Fruit fly (Drosophila melanogaster): ENCODE results near the gene Orct.

The Orct gene

DNA sequence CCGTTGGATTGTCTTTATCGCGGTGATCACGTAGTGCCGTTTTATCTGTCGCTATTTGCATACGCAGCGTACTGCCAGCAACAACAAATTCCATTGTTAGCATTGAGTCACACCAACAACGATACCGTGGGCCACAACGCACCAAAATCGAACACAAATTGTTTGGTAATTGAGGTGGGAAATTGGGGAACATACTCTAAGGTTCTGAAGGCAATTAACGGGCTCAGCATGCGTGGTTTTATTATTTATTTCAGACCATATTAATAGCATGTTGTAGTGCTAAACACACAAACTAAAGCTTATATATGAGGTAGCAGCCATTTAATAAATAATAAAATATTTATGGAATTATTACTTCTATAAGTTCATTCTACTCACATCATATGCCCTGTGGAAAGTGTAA, 22.5 kb downstream of the Orct start (continued):
- TF ChIP-seq Hr39 (GFP tag; optimal IDR thresholded peaks at IDR 0.05): peak; percentile 39
- peak; percentile 14 for TF ChIP-seq CG4318 (GFP tag; optimal IDR thresholded peaks at IDR 0.05)
- peak; percentile 54 for TF ChIP-seq Met (GFP tag; optimal IDR thresholded peaks at IDR 0.05)
- TF ChIP-seq vri (GFP tag; optimal IDR thresholded peaks at IDR 0.05): peak; percentile 34
- peak; percentile 40 for TF ChIP-seq CG10669 (GFP tag; optimal IDR thresholded peaks at IDR 0.05)
- peak; percentile 34 for TF ChIP-seq Sox14 (GFP tag; optimal IDR thresholded peaks at IDR 0.05)
- peak; percentile 11 for TF ChIP-seq CG8632 (GFP tag; optimal IDR thresholded peaks at IDR 0.05)
- peak; percentile 39 for TF ChIP-seq CG3919 (GFP tag; optimal IDR thresholded peaks at IDR 0.05)
- TF ChIP-seq Hr4 (GFP tag; optimal IDR thresholded peaks at IDR 0.05): peak; percentile 14
- peak; percentile 45 for TF ChIP-seq achi (GFP tag; optimal IDR thresholded peaks at IDR 0.05)
- peak; percentile 75 for TF ChIP-seq Sox102F (GFP tag; optimal IDR thresholded peaks at IDR 0.05)
- TF ChIP-seq spab (GFP tag; optimal IDR thresholded peaks at IDR 0.05): no peak
- TF ChIP-seq ss (GFP tag; optimal IDR thresholded peaks at IDR 0.05): peak in 1 of 2 experiments; percentile 31
- peak; percentile 43 for TF ChIP-seq cyc (GFP tag; optimal IDR thresholded peaks at IDR 0.05)
- peak; percentile 30 for TF ChIP-seq CG34406 (GFP tag; optimal IDR thresholded peaks at IDR 0.05)
- TF ChIP-seq fkh (GFP tag; optimal IDR thresholded peaks at IDR 0.05): peak; percentile 84
- peak; percentile 31 for TF ChIP-seq CG6808 (GFP tag; optimal IDR thresholded peaks at IDR 0.05)
- no peak for TF ChIP-seq Eip75B (GFP tag; optimal IDR thresholded peaks at IDR 0.05)
- TF ChIP-seq Eip78C (GFP tag): peak; percentile 84

DNA sequence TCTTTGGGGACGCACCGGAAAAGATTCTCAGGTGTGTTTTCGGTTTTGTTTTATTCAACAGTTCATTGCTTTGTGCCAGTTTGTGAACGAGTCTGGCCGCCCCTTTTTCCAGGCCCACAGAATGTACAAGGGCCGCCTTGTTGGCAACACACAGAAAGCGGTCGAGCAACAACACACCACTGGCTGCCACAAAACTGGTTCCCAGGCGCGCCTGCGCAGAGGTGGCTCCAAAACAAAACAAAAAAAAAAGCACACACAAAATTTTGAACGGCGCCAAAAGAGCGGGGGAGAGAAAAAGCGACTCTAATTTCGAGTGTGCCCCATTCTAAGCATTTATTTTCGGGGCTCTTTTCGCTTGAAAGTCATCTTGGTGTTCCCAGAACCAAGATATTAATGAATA, 23.1 kb downstream of the Orct start:
- TF ChIP-seq CG6276 (GFP tag; optimal IDR thresholded peaks at IDR 0.05) (no peak), CG34406 (GFP tag; optimal IDR thresholded peaks at IDR 0.05) (no peak), CG11902 (GFP tag; optimal IDR thresholded peaks at IDR 0.05) (no peak)

DNA sequence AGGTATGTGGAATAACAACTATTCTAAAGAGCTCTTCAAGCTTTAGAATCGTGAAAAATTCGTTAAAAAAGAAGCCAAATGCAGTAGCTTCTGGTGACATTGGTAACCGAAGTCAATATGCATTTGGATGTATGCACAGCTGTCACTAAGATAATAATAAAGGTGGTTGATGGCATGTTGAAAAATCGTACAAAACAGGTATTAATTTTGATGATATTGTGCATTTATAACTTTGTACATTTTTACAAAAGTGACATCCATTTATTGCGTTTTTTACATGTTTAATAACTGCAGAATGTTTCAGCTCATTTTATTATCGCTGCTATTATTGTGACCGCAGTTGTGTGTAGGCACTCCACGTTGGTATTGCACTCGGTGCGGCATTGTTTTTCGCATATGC, 25.5 kb downstream of the Orct start:
- TF ChIP-seq CG31627 (GFP tag; optimal IDR thresholded peaks at IDR 0.05): peak; percentile 47
- TF ChIP-seq Eip75B (GFP tag; optimal IDR thresholded peaks at IDR 0.05): peak; percentile 31
- TF ChIP-seq CG6276 (GFP tag; optimal IDR thresholded peaks at IDR 0.05): peak; percentile 18
- TF ChIP-seq CG16779 (tag; optimal IDR thresholded peaks at IDR 0.05): no peak
- no peak for TF ChIP-seq Blimp-1 (GFP tag; optimal IDR thresholded peaks at IDR 0.05)
- TF ChIP-seq CG6854 (GFP tag; optimal IDR thresholded peaks at IDR 0.05): no peak
- peak; percentile 46 for TF ChIP-seq lz (GFP tag; optimal IDR thresholded peaks at IDR 0.05)
- peak; percentile 44 for TF ChIP-seq topi (GFP tag; optimal IDR thresholded peaks at IDR 0.05)
- no peak for TF ChIP-seq svp (GFP tag)
- peak; percentile 23 for TF ChIP-seq Sox15 (GFP tag; optimal IDR thresholded peaks at IDR 0.05)
- no peak for TF ChIP-seq CG11902 (GFP tag; optimal IDR thresholded peaks at IDR 0.05)
- peak; percentile 84 for TF ChIP-seq Eip78C (GFP tag)
- TF ChIP-seq achi (GFP tag; optimal IDR thresholded peaks at IDR 0.05): peak; percentile 29
- TF ChIP-seq CG8632 (GFP tag; optimal IDR thresholded peaks at IDR 0.05): peak; percentile 32
- no peak for TF ChIP-seq vri (GFP tag; optimal IDR thresholded peaks at IDR 0.05)
- peak; percentile 14 for TF ChIP-seq fd59A (GFP tag; optimal IDR thresholded peaks at IDR 0.05)
- no peak; the same call in 2 of the 3 replicates for TF ChIP-seq CG8119 (GFP tag; IDR thresholded peaks at IDR 0.05)
- no peak for TF ChIP-seq CG11762 (GFP tag; optimal IDR thresholded peaks at IDR 0.05; ENCODE audit: insufficient read depth)
- no peak for TF ChIP-seq CG3919 (GFP tag; optimal IDR thresholded peaks at IDR 0.05)
- peak; percentile 50 for TF ChIP-seq OdsH (GFP tag; optimal IDR thresholded peaks at IDR 0.05)
- peak; percentile 60 for TF ChIP-seq CG32006 (GFP tag; optimal IDR thresholded peaks at IDR 0.05)
- TF ChIP-seq CG8319 (GFP tag; optimal IDR thresholded peaks at IDR 0.05): no peak
- TF ChIP-seq CG11294 (GFP tag; IDR thresholded peaks at IDR 0.05): 0 out of 2 replicates have a peak, but pooled peaks have one; percentile 10
- TF ChIP-seq fd85E (GFP tag; optimal IDR thresholded peaks at IDR 0.05): no peak
- TF ChIP-seq eg (GFP tag; IDR thresholded peaks at IDR 0.05): peak; percentile 53
- no peak for TF ChIP-seq Gug (GFP tag; IDR thresholded peaks at IDR 0.05)
- no peak for TF ChIP-seq dsx (GFP tag; optimal IDR thresholded peaks at IDR 0.05; ENCODE audit: poor library complexity, severe bottlenecking)
- no peak for TF ChIP-seq spab (GFP tag; optimal IDR thresholded peaks at IDR 0.05)
- TF ChIP-seq CG10669 (GFP tag; optimal IDR thresholded peaks at IDR 0.05): no peak
- TF ChIP-seq Eip93F (GFP tag; optimal IDR thresholded peaks at IDR 0.05): no peak
- peak; percentile 59 for TF ChIP-seq esn (GFP tag; optimal IDR thresholded peaks at IDR 0.05)
- TF ChIP-seq CG34406 (GFP tag; optimal IDR thresholded peaks at IDR 0.05): no peak
- peak; percentile 55 for TF ChIP-seq net (GFP tag; optimal IDR thresholded peaks at IDR 0.05)
- TF ChIP-seq CG7368 (GFP tag; optimal IDR thresholded peaks at IDR 0.05): peak; percentile 23
- peak; percentile 31 for TF ChIP-seq CG6792 (GFP tag; optimal IDR thresholded peaks at IDR 0.05)
- TF ChIP-seq salr (GFP tag; optimal IDR thresholded peaks at IDR 0.05): no peak
- TF ChIP-seq CG6808 (GFP tag; optimal IDR thresholded peaks at IDR 0.05): no peak
- no peak for TF ChIP-seq Met (GFP tag; optimal IDR thresholded peaks at IDR 0.05)

Data from whole organism, prepupa.